Worm (Caenorhabditis elegans) whole organism, L4 larva: ENCODE data around the gene mihp-2.

Source experiments
- F44E2.7 ChIP-seq: fragments of 200-800 bp; sonication (Bioruptor generic); IDR thresholded peaks from 2 replicates; pipeline ENCODE4 v2.1.2; 2022; ENCODE audit warnings: missing genetic modification characterization, missing compliant biosample characterization
- aha-1 ChIP-seq: fragments of 150-350 bp; peaks from one replicate; lab custom pipeline; 2014; ENCODE audit warnings: missing biosample characterization, missing genetic modification characterization
- ceh-20 ChIP-seq: fragments of 200-800 bp; sonication (Bioruptor generic); IDR thresholded peaks from 2 replicates; pipeline ENCODE4 v1.3.6; 2022; ENCODE audit warnings: missing genetic modification reagents, missing genetic modification characterization, missing compliant biosample characterization
- ceh-28 ChIP-seq: fragments of 150-350 bp; optimal IDR thresholded peaks from 2 replicates; lab custom pipeline; 2014; ENCODE audit warnings: missing biosample characterization, missing genetic modification reagents, missing genetic modification characterization
- ceh-32 ChIP-seq: sonication (generic microtip); optimal IDR thresholded peaks from 2 replicates; lab custom pipeline; 2016; ENCODE audit warnings: mild to moderate bottlenecking, missing genetic modification characterization, missing compliant biosample characterization; ENCODE audit not compliant: poor library complexity
- ceh-44 ChIP-seq: fragments of 200-800 bp; sonication (Bioruptor generic); IDR thresholded peaks from 2 replicates; pipeline ENCODE4 v1.3.6; 2022; ENCODE audit warnings: missing genetic modification reagents, missing genetic modification characterization, missing compliant biosample characterization
- ces-1 ChIP-seq: fragments of 150-350 bp; sonication (generic microtip); optimal IDR thresholded peaks from 4 replicates; lab custom pipeline; 2014; ENCODE audit warnings: missing biosample characterization, missing genetic modification reagents, missing genetic modification characterization
- daf-8 ChIP-seq: fragments of 200-800 bp; sonication (Bioruptor generic); IDR thresholded peaks from 2 replicates; pipeline ENCODE4 v1.3.6; 2022; ENCODE audit warnings: missing genetic modification characterization, missing compliant biosample characterization
- dmd-9 ChIP-seq: fragments of 200-800 bp; sonication (Bioruptor generic); IDR thresholded peaks from 2 replicates; pipeline ENCODE4 v1.3.6; 2022; ENCODE audit warnings: missing genetic modification reagents, missing genetic modification characterization, missing compliant biosample characterization
- egl-43 ChIP-seq: fragments of 200-800 bp; sonication (Bioruptor generic); IDR thresholded peaks from 2 replicates; pipeline ENCODE4 v1.3.6; 2022; ENCODE audit warnings: missing genetic modification reagents, missing genetic modification characterization, missing compliant biosample characterization
- hlh-30 ChIP-seq: sonication (generic microtip); optimal IDR thresholded peaks from 2 replicates; lab custom pipeline; 2017; ENCODE audit warnings: antibody characterized with exemption, mild to moderate bottlenecking, missing genetic modification characterization, missing compliant biosample characterization; ENCODE audit not compliant: insufficient read depth
- hmg-1.1 ChIP-seq: fragments of 200-800 bp; sonication (Bioruptor generic); IDR thresholded peaks from 2 replicates; pipeline ENCODE4 v1.3.6; 2022; ENCODE audit warnings: missing genetic modification reagents, missing genetic modification characterization, missing compliant biosample characterization
- jun-1 ChIP-seq: fragments of 150-350 bp; optimal IDR thresholded peaks from 2 replicates; lab custom pipeline; 2014; ENCODE audit warnings: missing biosample characterization, missing genetic modification reagents, missing genetic modification characterization
- lim-7 ChIP-seq: fragments of 200-800 bp; sonication (Bioruptor generic); IDR thresholded peaks from 2 replicates; pipeline ENCODE4 v1.3.6; 2022; ENCODE audit warnings: missing genetic modification characterization, missing compliant biosample characterization
- lin-13 ChIP-seq: fragments of 150-350 bp; optimal IDR thresholded peaks from 2 replicates; lab custom pipeline; 2014; ENCODE audit warnings: missing biosample characterization, missing genetic modification reagents, missing genetic modification characterization
- lin-15B ChIP-seq: fragments of 150-350 bp; sonication (generic microtip); optimal IDR thresholded peaks from 3 replicates; lab custom pipeline; 2014; ENCODE audit warnings: missing biosample characterization, missing genetic modification characterization
- lin-38 ChIP-seq: fragments of 200-800 bp; sonication (Bioruptor generic); IDR thresholded peaks from 2 replicates; pipeline ENCODE4 v1.3.6; 2022; ENCODE audit warnings: missing genetic modification reagents, missing genetic modification characterization, missing compliant biosample characterization
- mdl-1 ChIP-seq, 2 experiments: fragments of 150-350 bp in 1 of 2; sonication (generic microtip) in 1 of 2; optimal IDR thresholded peaks; 2 replicates each; lab custom pipeline; 2014 to 2017; ENCODE audit warnings: missing biosample characterization in 2 of 2, missing genetic modification characterization in 2 of 2
- mdt-29 ChIP-seq: fragments of 200-800 bp; sonication (Bioruptor generic); IDR thresholded peaks from 2 replicates; pipeline ENCODE4 v1.3.6; 2022; ENCODE audit warnings: missing genetic modification reagents, missing genetic modification characterization, missing compliant biosample characterization
- mxl-3 ChIP-seq: fragments of 200-800 bp; sonication (Bioruptor generic); optimal IDR thresholded peaks from 2 replicates; lab custom pipeline; 2018; ENCODE audit warnings: mild to moderate bottlenecking, missing genetic modification characterization, missing compliant biosample characterization
- nhr-10 ChIP-seq: fragments of 150-350 bp; optimal IDR thresholded peaks from 2 replicates; lab custom pipeline; 2014; ENCODE audit warnings: missing biosample characterization, missing genetic modification characterization
- nhr-25 ChIP-seq: sonication (generic microtip); optimal IDR thresholded peaks from 2 replicates; lab custom pipeline; 2017; ENCODE audit warnings: missing genetic modification characterization, mild to moderate bottlenecking, missing compliant biosample characterization, antibody characterized with exemption, moderate library complexity, borderline replicate concordance; ENCODE audit not compliant: insufficient read depth
- nhr-28 ChIP-seq: fragments of 150-350 bp; optimal IDR thresholded peaks from 2 replicates; lab custom pipeline; 2014; ENCODE audit warnings: missing biosample characterization, missing genetic modification characterization
- nhr-77 ChIP-seq: fragments of 150-350 bp; optimal IDR thresholded peaks from 2 replicates; lab custom pipeline; 2014; ENCODE audit warnings: missing biosample characterization, missing genetic modification characterization
- pha-4 ChIP-seq, 2 experiments: fragments of 150-350 bp in 1 of 2; fragments of 200-800 bp in 1 of 2; sonication (Bioruptor generic) in 1 of 2; IDR thresholded peaks in 1 of 2; optimal IDR thresholded peaks in 1 of 2; 2 replicates each; pipeline versions ENCODE4 v1.3.6 to Lab custom; 2014 to 2022; ENCODE audit warnings: missing genetic modification characterization in 2 of 2, missing genetic modification reagents in 2 of 2, missing biosample characterization in 1 of 2, missing compliant biosample characterization in 1 of 2
- php-3 ChIP-seq: fragments of 200-800 bp; sonication (Bioruptor generic); IDR thresholded peaks from 2 replicates; pipeline ENCODE4 v1.3.6; 2022; ENCODE audit warnings: missing genetic modification reagents, missing genetic modification characterization, missing compliant biosample characterization
- saeg-2 ChIP-seq: fragments of 200-800 bp; sonication (Bioruptor generic); IDR thresholded peaks from 2 replicates; pipeline ENCODE4 v1.3.6; 2022; ENCODE audit warnings: missing genetic modification reagents, missing genetic modification characterization, missing compliant biosample characterization
- sdz-12 ChIP-seq: fragments of 200-800 bp; sonication (Bioruptor generic); optimal IDR thresholded peaks from 2 replicates; lab custom pipeline; 2018; ENCODE audit warnings: mild to moderate bottlenecking, missing genetic modification characterization, missing compliant biosample characterization
- skn-1 ChIP-seq: fragments of 150-350 bp; optimal IDR thresholded peaks from 2 replicates; lab custom pipeline; 2014; ENCODE audit warnings: missing biosample characterization, missing genetic modification characterization
- tra-1 ChIP-seq: fragments of 200-800 bp; sonication (Bioruptor generic); IDR thresholded peaks from 2 replicates; pipeline ENCODE4 v1.3.6; 2022; ENCODE audit warnings: missing genetic modification reagents, missing genetic modification characterization, missing compliant biosample characterization
- zfp-2 ChIP-seq: sonication (generic microtip); optimal IDR thresholded peaks from 2 replicates; lab custom pipeline; 2016; ENCODE audit warnings: mild to moderate bottlenecking, missing genetic modification characterization, missing compliant biosample characterization
- zip-11 ChIP-seq: fragments of 200-800 bp; sonication (Bioruptor generic); IDR thresholded peaks from 2 replicates; pipeline ENCODE4 v1.3.6; 2022; ENCODE audit warnings: missing genetic modification characterization, missing compliant biosample characterization
- zip-2 ChIP-seq: fragments of 150-350 bp; optimal IDR thresholded peaks from 2 replicates; lab custom pipeline; 2014; ENCODE audit warnings: missing biosample characterization, missing genetic modification characterization
- ztf-7 ChIP-seq: fragments of 150-350 bp; optimal IDR thresholded peaks from 2 replicates; lab custom pipeline; 2014; ENCODE audit warnings: missing biosample characterization, missing genetic modification characterization

The mihp-2 gene

ce11 chrV:18931279-18931678 lies 27.7 kb downstream of the mihp-2 start, which contains the start of gene ptr-22:
Gene ptr-22 (minus strand): TSS chrV:18931379.
- no peak for TF ChIP-seq skn-1 (tag; lab: Kevin White, UChicago)
- no peak for TF ChIP-seq ceh-44
- TF ChIP-seq lin-38: no peak
- no peak for TF ChIP-seq lin-13 (GFP tag; lab: Kevin White, UChicago)
- no peak for TF ChIP-seq ztf-7 (tag; lab: Kevin White, UChicago)
- TF ChIP-seq ceh-20 (GFP tag; lab: Robert Waterston, UW): no peak
- no peak for TF ChIP-seq dmd-9 (GFP tag; lab: Robert Waterston, UW)
- no peak for TF ChIP-seq nhr-10 (tag; lab: Kevin White, UChicago)
- no peak for TF ChIP-seq tra-1 (GFP tag; lab: Robert Waterston, UW)
- no peak for TF ChIP-seq jun-1
- no peak for TF ChIP-seq pha-4 (GFP tag; IDR thresholded peaks at IDR 0.05; lab: Robert Waterston, UW)
- TF ChIP-seq pha-4 (tag; optimal IDR thresholded peaks at IDR 0.05; lab: Kevin White, UChicago): no peak
- TF ChIP-seq lim-7 (GFP tag; lab: Robert Waterston, UW): no peak
- no peak for TF ChIP-seq egl-43 (GFP tag; lab: Robert Waterston, UW)
- TF ChIP-seq zip-11: no peak
- TF ChIP-seq daf-8 (GFP tag; lab: Robert Waterston, UW): no peak
- TF ChIP-seq ceh-32: no peak
- no peak for TF ChIP-seq sdz-12

ce11 chrV:18934539-18934938 lies 31.0 kb downstream of the mihp-2 start:
- no peak for TF ChIP-seq ces-1
- TF ChIP-seq nhr-25 (tag; lab: Kevin White, UChicago): no peak
- TF ChIP-seq mdt-29 (GFP tag; lab: Robert Waterston, UW): no peak
- no peak for TF ChIP-seq zfp-2 (tag; lab: Kevin White, UChicago)
- TF ChIP-seq php-3 (GFP tag; lab: Robert Waterston, UW): no peak
- peak; percentile 99 for TF ChIP-seq nhr-28 (tag; lab: Kevin White, UChicago)
- peak; percentile 18 for TF ChIP-seq nhr-77 (tag; lab: Kevin White, UChicago)
- TF ChIP-seq mdl-1 (tag; optimal IDR thresholded peaks at IDR 0.05; lab: Kevin White, UChicago): peak in 1 of 2 experiments; percentile 23
- no peak for TF ChIP-seq ceh-20 (GFP tag; lab: Robert Waterston, UW)
- TF ChIP-seq hlh-30 (tag; lab: Kevin White, UChicago): peak; percentile 40
- TF ChIP-seq mxl-3: no peak
- no peak for TF ChIP-seq saeg-2 (GFP tag; lab: Robert Waterston, UW)

- TF ChIP-seq aha-1 (tag; lab: Kevin White, UChicago) (peak; percentile 56), daf-8 (GFP tag; lab: Robert Waterston, UW) (no peak), skn-1 (tag; lab: Kevin White, UChicago) (no peak)
Measured at ce11 chrV:18937578-18937977, 34.0 kb downstream of the mihp-2 start.

ce11 chrV:18940341-18940740 lies 36.8 kb downstream of the mihp-2 start, which contains the start of gene Y80D3A.8:
Gene Y80D3A.8 (plus strand): TSS chrV:18940641.
- no peak for TF ChIP-seq php-3 (GFP tag; lab: Robert Waterston, UW)
- TF ChIP-seq hmg-1.1 (GFP tag; lab: Robert Waterston, UW): no peak
- TF ChIP-seq tra-1 (GFP tag; lab: Robert Waterston, UW): no peak
- TF ChIP-seq F44E2.7 (GFP tag; lab: Robert Waterston, UW): no peak
- TF ChIP-seq lin-15B: no peak
- no peak for TF ChIP-seq zip-2
- TF ChIP-seq ces-1: no peak

ce11 chrV:18940826-18941225 lies 37.3 kb downstream of the mihp-2 start:
- TF ChIP-seq ceh-28 (tag; lab: Kevin White, UChicago): peak; percentile 94
